Fruit fly (Drosophila melanogaster): ENCODE measurements around the gene tal-1A.

The tal-1A gene

DNA sequence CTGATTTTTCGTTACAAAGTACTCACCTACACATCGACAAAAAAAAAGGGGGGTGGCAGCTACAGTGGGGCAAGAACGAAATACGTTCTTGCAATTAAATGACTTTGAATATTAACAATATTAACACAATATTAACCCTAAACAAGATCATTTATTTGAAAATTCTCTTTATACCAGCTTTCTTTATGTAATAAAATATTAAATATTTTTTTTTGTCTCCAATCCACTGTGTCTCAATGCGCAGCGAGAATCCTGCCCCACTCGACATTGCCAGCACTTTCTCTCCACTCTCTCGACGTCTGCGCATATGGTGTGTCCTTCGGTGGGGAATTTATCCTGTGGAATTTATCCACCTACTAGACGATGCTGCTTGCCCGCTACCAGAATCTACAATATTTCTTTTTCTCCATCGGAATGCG lies 12.5 kb upstream of the tal-1A start (continued):
- peak; percentile 85 for TF ChIP-seq jigr1 (GFP tag; IDR thresholded peaks at IDR 0.05)
- peak; percentile 79 for TF ChIP-seq lilli (GFP tag; optimal IDR thresholded peaks at IDR 0.05)
- no peak for TF ChIP-seq dm (GFP tag; optimal IDR thresholded peaks at IDR 0.05)
- TF ChIP-seq CG14014 (GFP tag; IDR thresholded peaks at IDR 0.05): peak; percentile 96
- peak; percentile 93 for TF ChIP-seq gce (GFP tag; IDR thresholded peaks at IDR 0.05)
- peak; percentile 77 for TF ChIP-seq CG5180 (GFP tag; optimal IDR thresholded peaks at IDR 0.05)
- TF ChIP-seq disco-r (GFP tag; optimal IDR thresholded peaks at IDR 0.05): peak; percentile 46
- no peak for TF ChIP-seq fru (optimal IDR thresholded peaks at IDR 0.05)
- peak; percentile 87 for TF ChIP-seq CG1233 (GFP tag; optimal IDR thresholded peaks at IDR 0.05)
- peak; percentile 92 for TF ChIP-seq CG14441 (GFP tag; IDR thresholded peaks at IDR 0.05)
- peak; percentile 95 for TF ChIP-seq sens (GFP tag)
- TF ChIP-seq CG18619 (GFP tag; optimal IDR thresholded peaks at IDR 0.05): peak; percentile 88
- TF ChIP-seq CG4820 (GFP tag; optimal IDR thresholded peaks at IDR 0.05): peak; percentile 82
- no peak; the same call in 1 of the 2 replicates for TF ChIP-seq nerfin-2 (GFP tag; IDR thresholded peaks at IDR 0.05; ENCODE audit: partially characterized antibody)
- TF ChIP-seq CG10274 (GFP tag; optimal IDR thresholded peaks at IDR 0.05): peak; percentile 73
- peak; percentile 64 for TF ChIP-seq CG30431 (GFP tag; optimal IDR thresholded peaks at IDR 0.05)
- TF ChIP-seq D19B (GFP tag; optimal IDR thresholded peaks at IDR 0.05): peak; percentile 70
- TF ChIP-seq CG12744 (GFP tag; optimal IDR thresholded peaks at IDR 0.05): peak; percentile 40
- peak; percentile 98 for TF ChIP-seq Fer1 (GFP tag; optimal IDR thresholded peaks at IDR 0.05)
- TF ChIP-seq CG13424 (tag; optimal IDR thresholded peaks at IDR 0.05): peak; percentile 94
- peak; percentile 72 for TF ChIP-seq Fer2 (tag; optimal IDR thresholded peaks at IDR 0.05)
- peak; percentile 64 for TF ChIP-seq cato (GFP tag; optimal IDR thresholded peaks at IDR 0.05; ENCODE audit: borderline replicate concordance)
- peak; percentile 96 for TF ChIP-seq B-H2 (GFP tag; optimal IDR thresholded peaks at IDR 0.05)
- peak; percentile 93 for TF ChIP-seq tgo (GFP tag; IDR thresholded peaks at IDR 0.05)
- TF ChIP-seq CG12104 (GFP tag; optimal IDR thresholded peaks at IDR 0.05): peak; percentile 89
- TF ChIP-seq CG16815 (GFP tag; optimal IDR thresholded peaks at IDR 0.05): peak; percentile 79
- no peak for TF ChIP-seq br (optimal IDR thresholded peaks at IDR 0.05)
- TF ChIP-seq dpn (GFP tag; optimal IDR thresholded peaks at IDR 0.05): peak; percentile 51 to 89
- peak; percentile 87 for TF ChIP-seq Hr3 (GFP tag; optimal IDR thresholded peaks at IDR 0.05)
- TF ChIP-seq Jarid2 (GFP tag; optimal IDR thresholded peaks at IDR 0.05): peak; percentile 67
- peak; percentile 83 for TF ChIP-seq CG12155 (GFP tag; optimal IDR thresholded peaks at IDR 0.05)
- peak; percentile 69 for TF ChIP-seq CG12071 (GFP tag; optimal IDR thresholded peaks at IDR 0.05)
- TF ChIP-seq Dip2 (GFP tag; IDR thresholded peaks at IDR 0.05): no peak
- peak; percentile 91 for TF ChIP-seq MBD-R2 (GFP tag; IDR thresholded peaks at IDR 0.05)
- peak; percentile 50 for TF ChIP-seq pfk (GFP tag; optimal IDR thresholded peaks at IDR 0.05)
- TF ChIP-seq CG9215 (GFP tag; IDR thresholded peaks at IDR 0.05): peak; percentile 90
- peak; percentile 91 for TF ChIP-seq CG10366 (GFP tag; IDR thresholded peaks at IDR 0.05)
- TF ChIP-seq row (GFP tag; IDR thresholded peaks at IDR 0.05): peak; percentile 96
- no peak for TF ChIP-seq lov (optimal IDR thresholded peaks at IDR 0.05)
- peak; percentile 83; the same call in 2 of the 3 replicates for TF ChIP-seq lov (GFP tag; IDR thresholded peaks at IDR 0.05)
- peak; percentile 92 for TF ChIP-seq Aef1 (GFP tag; IDR thresholded peaks at IDR 0.05)
- no peak for TF ChIP-seq usp (GFP tag; optimal IDR thresholded peaks at IDR 0.05)
- peak; percentile 89 for TF ChIP-seq CG6854 (GFP tag; optimal IDR thresholded peaks at IDR 0.05)
- 0 out of 3 replicates have a peak, but pooled peaks have one; percentile 12 for TF ChIP-seq HLH4C (GFP tag; IDR thresholded peaks at IDR 0.05; ENCODE audit: partially characterized antibody)
- peak; percentile 73 for TF ChIP-seq Abd-B (GFP tag; optimal IDR thresholded peaks at IDR 0.05)
- peak; percentile 89 for TF ChIP-seq Nf-YA (GFP tag; IDR thresholded peaks at IDR 0.05)
- peak; percentile 84 for TF ChIP-seq CG13775 (GFP tag; optimal IDR thresholded peaks at IDR 0.05)
- TF ChIP-seq CG3065 (GFP tag; optimal IDR thresholded peaks at IDR 0.05): peak; percentile 45
- TF ChIP-seq unc-4 (GFP tag; IDR thresholded peaks at IDR 0.05; ENCODE audit: partially characterized antibody): no peak
- TF ChIP-seq lola (GFP tag; optimal IDR thresholded peaks at IDR 0.05): peak in 1 of 3 experiments; percentile 83
- peak; percentile 39 for TF ChIP-seq ac (GFP tag; optimal IDR thresholded peaks at IDR 0.05)
- peak; percentile 49 to 56 for TF ChIP-seq chif (GFP tag; optimal IDR thresholded peaks at IDR 0.05)

All from whole organism, embryonic.